Worm (Caenorhabditis elegans): ENCODE measurements around the gene F45E1.5.

The F45E1.5 gene

ce11 chrX:7984742-7985141 is 8.2 kb downstream of the F45E1.5 start:
- TF ChIP-seq ref-1 (GFP tag; conservative IDR thresholded peaks at IDR 0.05): no peak
- no peak for TF ChIP-seq ztf-23 (GFP tag; IDR thresholded peaks at IDR 0.05)
- TF ChIP-seq flt-1 (GFP tag; IDR thresholded peaks at IDR 0.05): no peak
- TF ChIP-seq med-1 (GFP tag; optimal IDR thresholded peaks at IDR 0.05; ENCODE audit: insufficient read depth): no peak
- no peak for TF ChIP-seq ztf-29 (GFP tag; IDR thresholded peaks at IDR 0.05)
- no peak for TF ChIP-seq tab-1 (GFP tag; IDR thresholded peaks at IDR 0.05)
- no peak for TF ChIP-seq T22C8.4 (GFP tag; IDR thresholded peaks at IDR 0.05)
- no peak for TF ChIP-seq klf-2 (GFP tag; conservative IDR thresholded peaks at IDR 0.05)
- no peak for TF ChIP-seq cog-1 (tag; optimal IDR thresholded peaks at IDR 0.05)

ce11 chrX:7985495-7986029 is 9.1 kb downstream of the F45E1.5 start, which contains the start of gene F45E1.4:
TSS of gene F45E1.4 (plus strand) at chrX:7985979.
- TF ChIP-seq tab-1 (GFP tag; IDR thresholded peaks at IDR 0.05): no peak
- no peak for TF ChIP-seq med-1 (GFP tag; optimal IDR thresholded peaks at IDR 0.05; ENCODE audit: insufficient read depth)
- no peak for TF ChIP-seq ref-1 (GFP tag; conservative IDR thresholded peaks at IDR 0.05)
- TF ChIP-seq flt-1 (GFP tag; IDR thresholded peaks at IDR 0.05): no peak
- no peak for TF ChIP-seq ztf-29 (GFP tag; IDR thresholded peaks at IDR 0.05)
- TF ChIP-seq cog-1 (tag; optimal IDR thresholded peaks at IDR 0.05): no peak
- no peak for TF ChIP-seq klf-2 (GFP tag; conservative IDR thresholded peaks at IDR 0.05)
- no peak for TF ChIP-seq T22C8.4 (GFP tag; IDR thresholded peaks at IDR 0.05)
- no peak for TF ChIP-seq ztf-23 (GFP tag; IDR thresholded peaks at IDR 0.05)

DNA sequence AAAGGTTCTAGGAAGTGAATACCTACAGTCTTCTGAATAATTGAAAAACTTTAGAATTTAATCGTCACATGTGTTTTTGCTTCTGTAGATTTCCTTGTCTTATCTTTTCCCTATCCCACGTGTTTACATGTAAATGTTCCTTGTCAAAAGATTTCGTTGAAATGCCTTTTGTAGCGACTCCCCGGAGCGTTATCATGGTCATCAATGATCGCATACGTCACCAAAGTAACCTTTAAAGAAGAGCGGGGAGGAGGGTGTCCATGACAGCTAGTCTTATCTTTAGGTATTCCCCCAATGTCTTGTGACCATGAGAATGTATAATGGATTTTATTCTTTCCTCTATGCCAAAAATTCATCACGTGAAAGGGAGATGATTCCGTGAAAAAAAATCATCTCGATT is 10.4 kb downstream of the F45E1.5 start:
- TF ChIP-seq klf-2 (GFP tag; conservative IDR thresholded peaks at IDR 0.05): no peak
- no peak for TF ChIP-seq ztf-23 (GFP tag; IDR thresholded peaks at IDR 0.05)
- no peak for TF ChIP-seq cog-1 (tag; optimal IDR thresholded peaks at IDR 0.05)
- no peak for TF ChIP-seq ztf-29 (GFP tag; IDR thresholded peaks at IDR 0.05)
- TF ChIP-seq flt-1 (GFP tag; IDR thresholded peaks at IDR 0.05): no peak
- no peak for TF ChIP-seq med-1 (GFP tag; optimal IDR thresholded peaks at IDR 0.05; ENCODE audit: insufficient read depth)
- no peak for TF ChIP-seq tab-1 (GFP tag; IDR thresholded peaks at IDR 0.05)
- no peak for TF ChIP-seq ref-1 (GFP tag; conservative IDR thresholded peaks at IDR 0.05)
- TF ChIP-seq T22C8.4 (GFP tag; IDR thresholded peaks at IDR 0.05): no peak

ce11 chrX:7988457-7988856 is 12.0 kb downstream of the F45E1.5 start:
- TF ChIP-seq tab-1 (GFP tag; IDR thresholded peaks at IDR 0.05) (no peak), med-1 (GFP tag; optimal IDR thresholded peaks at IDR 0.05; ENCODE audit: insufficient read depth) (no peak), cog-1 (tag; optimal IDR thresholded peaks at IDR 0.05) (no peak), T22C8.4 (GFP tag; IDR thresholded peaks at IDR 0.05) (no peak), ztf-23 (GFP tag; IDR thresholded peaks at IDR 0.05) (no peak), ref-1 (GFP tag; conservative IDR thresholded peaks at IDR 0.05) (no peak), klf-2 (GFP tag; conservative IDR thresholded peaks at IDR 0.05) (no peak), ztf-29 (GFP tag; IDR thresholded peaks at IDR 0.05) (no peak), flt-1 (GFP tag; IDR thresholded peaks at IDR 0.05) (no peak)

DNA sequence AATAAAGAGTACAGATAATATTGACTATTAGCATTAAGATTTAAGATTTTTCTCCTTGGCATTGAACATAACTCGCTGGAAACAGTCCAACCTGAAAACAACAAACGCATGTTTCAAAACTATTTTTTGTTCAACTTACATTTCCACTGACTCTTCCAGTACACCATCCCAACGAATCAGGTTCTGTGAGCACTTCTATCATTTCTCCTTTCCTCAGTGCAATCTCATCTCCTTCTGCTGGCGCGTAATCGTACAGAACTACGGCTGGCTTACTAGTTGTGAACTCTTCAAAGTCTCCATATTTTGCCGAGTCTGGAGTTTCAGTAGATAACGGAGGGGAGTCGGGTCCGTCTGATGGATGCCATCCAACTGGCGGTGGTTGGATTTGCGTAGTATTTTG is 12.7 kb downstream of the F45E1.5 start:
- TF ChIP-seq T22C8.4 (GFP tag; IDR thresholded peaks at IDR 0.05): no peak
- TF ChIP-seq ref-1 (GFP tag; conservative IDR thresholded peaks at IDR 0.05): no peak
- no peak for TF ChIP-seq tab-1 (GFP tag; IDR thresholded peaks at IDR 0.05)
- TF ChIP-seq ztf-29 (GFP tag; IDR thresholded peaks at IDR 0.05): no peak
- TF ChIP-seq ztf-23 (GFP tag; IDR thresholded peaks at IDR 0.05): no peak
- no peak for TF ChIP-seq cog-1 (tag; optimal IDR thresholded peaks at IDR 0.05)
- no peak for TF ChIP-seq med-1 (GFP tag; optimal IDR thresholded peaks at IDR 0.05; ENCODE audit: insufficient read depth)
- no peak for TF ChIP-seq klf-2 (GFP tag; conservative IDR thresholded peaks at IDR 0.05)

DNA sequence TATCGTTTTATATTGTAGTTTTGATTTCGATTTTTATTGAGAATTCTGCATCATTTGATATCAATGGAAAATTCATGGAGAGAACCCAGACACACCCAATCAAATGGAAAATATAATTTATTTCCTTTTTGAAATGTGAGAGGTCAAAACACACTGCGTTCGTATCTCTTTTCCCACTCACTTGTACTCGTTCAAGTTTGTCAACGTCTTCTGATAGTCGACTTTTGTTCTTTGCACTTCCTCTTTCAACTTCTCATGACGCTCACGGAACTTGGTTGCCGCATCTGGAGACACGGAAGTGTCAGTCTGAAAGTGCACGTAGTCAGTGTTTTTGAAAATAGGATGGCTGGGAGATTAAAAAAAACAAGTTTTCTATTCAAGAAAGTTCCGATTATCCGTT is 13.8 kb downstream of the F45E1.5 start:
- TF ChIP-seq ref-1 (GFP tag; conservative IDR thresholded peaks at IDR 0.05) (no peak), cog-1 (tag; optimal IDR thresholded peaks at IDR 0.05) (no peak), ztf-29 (GFP tag; IDR thresholded peaks at IDR 0.05) (no peak), med-1 (GFP tag; optimal IDR thresholded peaks at IDR 0.05; ENCODE audit: insufficient read depth) (no peak)

DNA sequence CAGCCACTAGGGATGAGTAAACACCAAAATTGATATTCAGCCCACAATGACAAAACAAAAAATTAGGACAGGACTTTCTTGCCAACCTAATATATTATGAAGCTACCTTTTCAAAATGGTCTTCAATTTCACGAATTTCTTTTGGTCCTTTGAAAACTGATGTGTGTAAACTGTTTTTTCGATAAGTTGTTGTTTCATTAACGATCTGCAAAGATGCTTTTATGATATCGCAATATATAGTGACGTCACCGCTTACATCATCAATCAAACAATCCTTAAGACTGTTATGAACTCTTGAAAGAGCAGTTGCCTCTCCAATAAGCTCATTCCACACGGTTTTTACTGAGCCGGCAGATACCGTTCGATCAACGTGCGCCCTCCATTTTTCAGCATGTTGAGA is 15.6 kb downstream of the F45E1.5 start:
- TF ChIP-seq cog-1 (tag; optimal IDR thresholded peaks at IDR 0.05) (no peak), ref-1 (GFP tag; conservative IDR thresholded peaks at IDR 0.05) (no peak), med-1 (GFP tag; optimal IDR thresholded peaks at IDR 0.05; ENCODE audit: insufficient read depth) (no peak), ztf-23 (GFP tag; IDR thresholded peaks at IDR 0.05) (no peak), T22C8.4 (GFP tag; IDR thresholded peaks at IDR 0.05) (no peak), ztf-29 (GFP tag; IDR thresholded peaks at IDR 0.05) (no peak), klf-2 (GFP tag; conservative IDR thresholded peaks at IDR 0.05) (no peak), flt-1 (GFP tag; IDR thresholded peaks at IDR 0.05) (no peak), tab-1 (GFP tag; IDR thresholded peaks at IDR 0.05) (no peak)

DNA sequence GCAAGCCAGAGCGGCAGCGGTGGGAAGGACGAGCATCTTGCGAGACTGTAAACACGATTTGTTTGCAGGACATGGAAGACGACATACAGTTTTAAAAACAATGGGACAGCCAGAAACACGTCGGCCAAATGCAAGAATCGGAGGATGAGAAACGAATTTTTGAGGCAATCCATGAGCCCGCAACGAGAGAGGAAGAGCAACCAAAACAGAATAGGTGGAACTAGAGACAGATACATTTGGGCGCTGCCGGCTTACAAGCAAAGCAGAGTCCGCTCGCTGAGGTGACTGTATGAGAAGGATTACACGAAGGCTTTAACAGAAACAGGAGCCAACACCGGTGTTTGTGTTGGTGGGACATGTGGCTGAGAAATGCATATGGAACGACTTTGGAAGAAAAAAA is 18.0 kb downstream of the F45E1.5 start:
- 0 out of 2 replicates have a peak, but pooled peaks have one; percentile 19 for TF ChIP-seq ztf-23 (GFP tag; IDR thresholded peaks at IDR 0.05)
- no peak for TF ChIP-seq cog-1 (tag; optimal IDR thresholded peaks at IDR 0.05)
- TF ChIP-seq tab-1 (GFP tag; IDR thresholded peaks at IDR 0.05): no peak
- no peak for TF ChIP-seq ref-1 (GFP tag; conservative IDR thresholded peaks at IDR 0.05)
- no peak for TF ChIP-seq med-1 (GFP tag; optimal IDR thresholded peaks at IDR 0.05; ENCODE audit: insufficient read depth)
- no peak for TF ChIP-seq ztf-29 (GFP tag; IDR thresholded peaks at IDR 0.05)
- no peak for TF ChIP-seq klf-2 (GFP tag; conservative IDR thresholded peaks at IDR 0.05)
- no peak for TF ChIP-seq flt-1 (GFP tag; IDR thresholded peaks at IDR 0.05)
- no peak for TF ChIP-seq T22C8.4 (GFP tag; IDR thresholded peaks at IDR 0.05)

ce11 chrX:7997968-7998367 is 21.5 kb downstream of the F45E1.5 start, which contains the start of gene sdpn-1:
TSS of gene sdpn-1 (minus strand) at chrX:7998229.
- TF ChIP-seq cog-1 (tag; optimal IDR thresholded peaks at IDR 0.05) (no peak), ztf-29 (GFP tag; IDR thresholded peaks at IDR 0.05) (no peak), tab-1 (GFP tag; IDR thresholded peaks at IDR 0.05) (no peak), med-1 (GFP tag; optimal IDR thresholded peaks at IDR 0.05; ENCODE audit: insufficient read depth) (no peak), T22C8.4 (GFP tag; IDR thresholded peaks at IDR 0.05) (no peak), klf-2 (GFP tag; conservative IDR thresholded peaks at IDR 0.05) (no peak), ztf-23 (GFP tag; IDR thresholded peaks at IDR 0.05) (no peak), ref-1 (GFP tag; conservative IDR thresholded peaks at IDR 0.05) (no peak), flt-1 (GFP tag; IDR thresholded peaks at IDR 0.05) (no peak)

- TF ChIP-seq ztf-29 (GFP tag; IDR thresholded peaks at IDR 0.05) (no peak), cog-1 (tag; optimal IDR thresholded peaks at IDR 0.05) (no peak), T22C8.4 (GFP tag; IDR thresholded peaks at IDR 0.05) (no peak), tab-1 (GFP tag; IDR thresholded peaks at IDR 0.05) (no peak), ref-1 (GFP tag; conservative IDR thresholded peaks at IDR 0.05) (no peak), flt-1 (GFP tag; IDR thresholded peaks at IDR 0.05) (no peak), med-1 (GFP tag; optimal IDR thresholded peaks at IDR 0.05; ENCODE audit: insufficient read depth) (no peak), klf-2 (GFP tag; conservative IDR thresholded peaks at IDR 0.05) (no peak), ztf-23 (GFP tag; IDR thresholded peaks at IDR 0.05) (no peak)
These were observed 22.4 kb downstream of the F45E1.5 start for ce11 chrX:7998942-7999341.
